Fruit fly (Drosophila melanogaster): ENCODE data around the gene Hcs.

The Hcs gene

DNA sequence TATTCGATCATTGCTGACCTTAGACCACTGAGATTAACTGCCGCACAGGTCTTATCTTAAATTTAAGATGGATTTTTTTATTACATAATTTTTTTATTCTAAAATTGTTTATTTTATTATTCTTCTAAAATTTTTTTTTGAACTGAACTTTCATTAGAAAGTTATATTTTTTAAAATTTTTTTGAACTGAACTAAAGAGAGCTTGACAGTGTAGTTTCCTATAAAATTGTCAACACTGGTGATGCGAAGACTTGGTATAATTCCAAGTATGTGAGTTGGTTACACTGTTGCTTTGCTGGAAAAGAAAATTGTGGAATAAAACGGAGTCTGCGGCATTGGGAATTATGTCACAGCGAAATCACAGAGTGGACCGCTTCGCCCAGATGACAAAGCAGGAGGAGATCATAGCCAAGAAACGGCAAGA is 10.6 kb downstream of the Hcs start, which contains the start of gene CG31550 (continued):
- TF ChIP-seq MBD-R2 (GFP tag; IDR thresholded peaks at IDR 0.05) (peak; percentile 78), HHEX (GFP tag; optimal IDR thresholded peaks at IDR 0.05) (peak; percentile 40), HLH3B (GFP tag; IDR thresholded peaks at IDR 0.05) (peak; percentile 77), sug (tag; optimal IDR thresholded peaks at IDR 0.05) (peak; percentile 55), fd102C (GFP tag; optimal IDR thresholded peaks at IDR 0.05) (peak; percentile 3), ftz-f1 (GFP tag; optimal IDR thresholded peaks at IDR 0.05) (no peak), Asciz (GFP tag; optimal IDR thresholded peaks at IDR 0.05) (no peak), MESR4 (GFP tag; optimal IDR thresholded peaks at IDR 0.05) (peak; percentile 94), otp (GFP tag; IDR thresholded peaks at IDR 0.05) (no peak), cas (GFP tag; IDR thresholded peaks at IDR 0.05) (peak; percentile 57; the same call in 1 of the 2 replicates), pnt (GFP tag; optimal IDR thresholded peaks at IDR 0.05) (peak; percentile 34), Meics (GFP tag; optimal IDR thresholded peaks at IDR 0.05) (peak; percentile 67), CG17612 (GFP tag; IDR thresholded peaks at IDR 0.05) (0 out of 2 replicates have a peak, but pooled peaks have one; percentile 9), Doc3 (GFP tag; IDR thresholded peaks at IDR 0.05; ENCODE audit: partially characterized antibody) (no peak), maf-S (GFP tag; optimal IDR thresholded peaks at IDR 0.05) (peak; percentile 21), CG11695 (GFP tag; IDR thresholded peaks at IDR 0.05) (peak; percentile 69; the same call in 2 of the 3 replicates), CG14965 (GFP tag; optimal IDR thresholded peaks at IDR 0.05; ENCODE audit: borderline replicate concordance) (no peak), CG15601 (tag; optimal IDR thresholded peaks at IDR 0.05) (no peak), amos (GFP tag; IDR thresholded peaks at IDR 0.05; ENCODE audit: partially characterized antibody) (0 out of 2 replicates have a peak, but pooled peaks have one; percentile 11), gsb (GFP tag; IDR thresholded peaks at IDR 0.05) (no peak), ind (GFP tag; optimal IDR thresholded peaks at IDR 0.05) (peak; percentile 78), CG7963 (GFP tag; IDR thresholded peaks at IDR 0.05; ENCODE audit: partially characterized antibody) (no peak), jigr1 (GFP tag; IDR thresholded peaks at IDR 0.05) (no peak), CG3726 (GFP tag; IDR thresholded peaks at IDR 0.05) (no peak), CG12104 (GFP tag; optimal IDR thresholded peaks at IDR 0.05) (peak; percentile 62), bcd (GFP tag; optimal IDR thresholded peaks at IDR 0.05) (peak; percentile 64), CG3995 (GFP tag; optimal IDR thresholded peaks at IDR 0.05) (peak; percentile 14), Spps (tag; optimal IDR thresholded peaks at IDR 0.05) (peak; percentile 23), emc (GFP tag; optimal IDR thresholded peaks at IDR 0.05) (peak; percentile 1), Atf6 (GFP tag; IDR thresholded peaks at IDR 0.05) (peak; percentile 55), slou (GFP tag; optimal IDR thresholded peaks at IDR 0.05) (no peak), row (GFP tag; IDR thresholded peaks at IDR 0.05) (peak; percentile 88), CG9932 (GFP tag; IDR thresholded peaks at IDR 0.05) (peak; percentile 90), zfh1 (GFP tag; IDR thresholded peaks at IDR 0.05) (peak; percentile 79), da (GFP tag; optimal IDR thresholded peaks at IDR 0.05) (no peak), CG12744 (GFP tag; optimal IDR thresholded peaks at IDR 0.05) (peak; percentile 11), CG17385 (GFP tag; optimal IDR thresholded peaks at IDR 0.05) (peak; percentile 65), CG17568 (GFP tag; optimal IDR thresholded peaks at IDR 0.05) (no peak), ab (GFP tag; optimal IDR thresholded peaks at IDR 0.05) (no peak), prd (optimal IDR thresholded peaks at IDR 0.05) (no peak), prd (GFP tag; IDR thresholded peaks at IDR 0.05) (peak; percentile 83; the same call in 2 of the 3 replicates), CG18619 (GFP tag; optimal IDR thresholded peaks at IDR 0.05) (peak; percentile 43), ERR (GFP tag; optimal IDR thresholded peaks at IDR 0.05) (no peak), wek (GFP tag; optimal IDR thresholded peaks at IDR 0.05) (peak; percentile 6), CG1792 (GFP tag; optimal IDR thresholded peaks at IDR 0.05) (peak; percentile 18), CG11398 (GFP tag; optimal IDR thresholded peaks at IDR 0.05) (no peak), hkb (optimal IDR thresholded peaks at IDR 0.05) (no peak), hkb (GFP tag; IDR thresholded peaks at IDR 0.05) (peak; percentile 69), Hr51 (GFP tag; optimal IDR thresholded peaks at IDR 0.05) (peak; percentile 53 to 72), CG8478 (optimal IDR thresholded peaks at IDR 0.05) (no peak), dpn (GFP tag; optimal IDR thresholded peaks at IDR 0.05) (peak; percentile 44 to 77), pum (GFP tag; optimal IDR thresholded peaks at IDR 0.05) (peak; percentile 19)

Measured in whole organism, embryonic.